ENCODE assay signal across 6 worm cellular contexts in the genomic region with DNA sequence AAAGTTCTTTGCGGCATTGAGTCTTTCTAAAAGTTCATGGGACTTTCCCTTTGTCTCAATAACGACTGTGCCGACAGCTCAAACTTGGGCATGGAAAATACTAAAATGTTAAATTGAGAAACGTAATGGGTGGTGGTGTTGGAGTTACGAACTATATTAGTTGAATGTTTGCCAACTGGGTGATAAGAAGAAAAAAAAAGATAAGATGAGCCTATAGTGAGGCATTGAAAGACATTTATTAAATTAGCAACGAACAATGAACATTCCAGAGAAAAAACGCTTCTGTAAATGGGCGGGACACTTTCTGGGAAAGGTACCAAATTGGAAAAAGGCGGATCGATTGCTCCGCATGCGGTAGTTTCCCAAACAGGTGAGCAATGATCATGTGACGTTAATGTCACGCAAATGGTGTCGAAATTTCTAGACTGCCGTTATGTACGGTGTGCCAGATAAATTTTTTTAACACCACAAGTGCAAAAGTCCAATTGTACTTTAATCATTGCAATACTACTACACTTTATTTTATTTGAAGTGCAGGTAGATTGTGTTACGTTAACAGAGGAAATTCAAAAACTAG.
TF ChIP-seq lines count a peak whose summit lies in the region.

No protein-coding gene starts in this region.

TF ChIP-seq in whole organism, L1 larva, 84 proteins besides CTCF, POLR2A, EP300 and RAD21 (continues in another document):
- TF ChIP-seq mab-9 (GFP tag; IDR thresholded peaks at IDR 0.05; lab: Robert Waterston, UW) (no peak), nhr-237 (tag; optimal IDR thresholded peaks at IDR 0.05; lab: Kevin White, UChicago) (no peak), lin-35 (GFP tag; optimal IDR thresholded peaks at IDR 0.05; lab: Kevin White, UChicago) (peak in 1 of 2 experiments; percentile 49), pag-3 (tag; optimal IDR thresholded peaks at IDR 0.05; lab: Kevin White, UChicago; ENCODE audit: borderline replicate concordance, insufficient read depth) (no peak), elt-2 (tag; optimal IDR thresholded peaks at IDR 0.05; lab: Kevin White, UChicago) (peak; percentile 86), fkh-8 (tag; optimal IDR thresholded peaks at IDR 0.05; lab: Kevin White, UChicago) (no peak), fkh-10 (GFP tag; optimal IDR thresholded peaks at IDR 0.05; lab: Kevin White, UChicago) (no peak), nhr-71 (tag; optimal IDR thresholded peaks at IDR 0.05; lab: Kevin White, UChicago) (peak; percentile 21), efl-1 (optimal IDR thresholded peaks at IDR 0.05; lab: Kevin White, UChicago) (no peak), efl-1 (GFP tag; optimal IDR thresholded peaks at IDR 0.05 in 1 of 2; lab: Kevin White, UChicago) (peak in 1 of 2 experiments; percentile 16), nhr-20 (tag; optimal IDR thresholded peaks at IDR 0.05; lab: Kevin White, UChicago) (peak; percentile 61), unc-98 (GFP tag; IDR thresholded peaks at IDR 0.05; lab: Robert Waterston, UW) (no peak), nhr-90 (tag; optimal IDR thresholded peaks at IDR 0.05; lab: Kevin White, UChicago; ENCODE audit: poor library complexity) (peak; percentile 29)

TF ChIP-seq in whole organism, L2 larva, 48 proteins besides CTCF, POLR2A, EP300 and RAD21 (continues in another document):
- TF ChIP-seq skn-1 (tag; optimal IDR thresholded peaks at IDR 0.05; lab: Kevin White, UChicago) (no peak), dmd-4 (tag; optimal IDR thresholded peaks at IDR 0.05; lab: Kevin White, UChicago) (no peak), ztf-11 (tag; optimal IDR thresholded peaks at IDR 0.05; lab: Kevin White, UChicago) (no peak), nhr-11 (tag; optimal IDR thresholded peaks at IDR 0.05; lab: Kevin White, UChicago) (no peak), unc-55 (GFP tag; optimal IDR thresholded peaks at IDR 0.05; lab: Kevin White, UChicago) (no peak), blmp-1 (tag; optimal IDR thresholded peaks at IDR 0.05; lab: Kevin White, UChicago; ENCODE audit: insufficient read depth) (peak; percentile 1), nhr-10 (tag; optimal IDR thresholded peaks at IDR 0.05; lab: Kevin White, UChicago) (no peak), unc-62 (GFP tag; optimal IDR thresholded peaks at IDR 0.05; lab: Kevin White, UChicago) (no peak), lin-11 (tag; optimal IDR thresholded peaks at IDR 0.05; lab: Kevin White, UChicago) (no peak), mdl-1 (tag; optimal IDR thresholded peaks at IDR 0.05; lab: Kevin White, UChicago) (no peak), sem-4 (tag; optimal IDR thresholded peaks at IDR 0.05; lab: Kevin White, UChicago) (no peak), ztf-1 (GFP tag; conservative IDR thresholded peaks at IDR 0.05; lab: Robert Waterston, UW) (no peak), fos-1 (tag; optimal IDR thresholded peaks at IDR 0.05; lab: Kevin White, UChicago) (peak; percentile 15), elt-3 (tag; optimal IDR thresholded peaks at IDR 0.05; lab: Kevin White, UChicago) (no peak), elt-1 (tag; optimal IDR thresholded peaks at IDR 0.05; lab: Kevin White, UChicago) (no peak)

TF ChIP-seq in whole organism, L3 larva, 47 proteins besides CTCF, POLR2A, EP300 and RAD21 (continues in another document):
- TF ChIP-seq elt-1 (tag; optimal IDR thresholded peaks at IDR 0.05; lab: Kevin White, UChicago) (no peak), ama-1 (optimal IDR thresholded peaks at IDR 0.05; lab: Kevin White, UChicago) (no peak), egl-5 (tag; optimal IDR thresholded peaks at IDR 0.05; lab: Kevin White, UChicago) (no peak), nhr-12 (tag; optimal IDR thresholded peaks at IDR 0.05; lab: Kevin White, UChicago) (no peak), elt-3 (tag; optimal IDR thresholded peaks at IDR 0.05; lab: Kevin White, UChicago) (no peak), unc-39 (tag; optimal IDR thresholded peaks at IDR 0.05; lab: Kevin White, UChicago) (no peak), elt-2 (tag; optimal IDR thresholded peaks at IDR 0.05; lab: Kevin White, UChicago) (peak; percentile 92), nhr-28 (tag; optimal IDR thresholded peaks at IDR 0.05; lab: Kevin White, UChicago) (no peak), jun-1 (tag; optimal IDR thresholded peaks at IDR 0.05; lab: Kevin White, UChicago) (peak; percentile 30), hmg-11 (tag; optimal IDR thresholded peaks at IDR 0.05; lab: Kevin White, UChicago) (no peak), pha-4 (tag; optimal IDR thresholded peaks at IDR 0.05; lab: Kevin White, UChicago) (peak; percentile 20), ceh-9 (tag; optimal IDR thresholded peaks at IDR 0.05; lab: Kevin White, UChicago) (no peak), nhr-237 (tag; optimal IDR thresholded peaks at IDR 0.05; lab: Kevin White, UChicago) (no peak), sea-2 (GFP tag; optimal IDR thresholded peaks at IDR 0.05; lab: Kevin White, UChicago) (no peak), pqm-1 (tag; optimal IDR thresholded peaks at IDR 0.05; lab: Kevin White, UChicago) (peak; percentile 22), ceh-82 (tag; optimal IDR thresholded peaks at IDR 0.05; lab: Kevin White, UChicago) (no peak)

TF ChIP-seq in whole organism, L4 larva, 104 proteins besides CTCF, POLR2A, EP300 and RAD21 (continues in another document):
- TF ChIP-seq lir-3 (tag; optimal IDR thresholded peaks at IDR 0.05; lab: Kevin White, UChicago) = no peak
- TF ChIP-seq saeg-2 (GFP tag; IDR thresholded peaks at IDR 0.05; lab: Robert Waterston, UW) = no peak
- TF ChIP-seq ceh-32 (tag; optimal IDR thresholded peaks at IDR 0.05; lab: Kevin White, UChicago; ENCODE audit: poor library complexity) = no peak
- TF ChIP-seq duxl-1 (tag; optimal IDR thresholded peaks at IDR 0.05; lab: Kevin White, UChicago; ENCODE audit: poor library complexity) = peak; percentile 9
- no peak for TF ChIP-seq ZK546.5 (tag; optimal IDR thresholded peaks at IDR 0.05; lab: Kevin White, UChicago)
- peak; percentile 25 for TF ChIP-seq nhr-102 (tag; optimal IDR thresholded peaks at IDR 0.05; lab: Kevin White, UChicago)
- no peak for TF ChIP-seq lin-1 (GFP tag; IDR thresholded peaks at IDR 0.05; lab: Robert Waterston, UW)
- no peak for TF ChIP-seq rbr-2 (tag; optimal IDR thresholded peaks at IDR 0.05; lab: Kevin White, UChicago)
- TF ChIP-seq zip-11 (GFP tag; IDR thresholded peaks at IDR 0.05; lab: Robert Waterston, UW) = no peak
- TF ChIP-seq hlh-11 (tag; optimal IDR thresholded peaks at IDR 0.05; lab: Kevin White, UChicago) = peak; percentile 80
- no peak for TF ChIP-seq spr-1 (tag; optimal IDR thresholded peaks at IDR 0.05; lab: Kevin White, UChicago)
- TF ChIP-seq Y5F2A.4 (GFP tag; optimal IDR thresholded peaks at IDR 0.05; lab: Kevin White, UChicago) = no peak
- peak; percentile 73 for TF ChIP-seq dve-1 (tag; optimal IDR thresholded peaks at IDR 0.05; lab: Kevin White, UChicago; ENCODE audit: insufficient read depth)
- no peak for TF ChIP-seq aly-2 (tag; optimal IDR thresholded peaks at IDR 0.05; lab: Kevin White, UChicago)
- TF ChIP-seq mdt-29 (GFP tag; IDR thresholded peaks at IDR 0.05; lab: Robert Waterston, UW) = peak; percentile 82
- no peak for TF ChIP-seq php-3 (GFP tag; IDR thresholded peaks at IDR 0.05; lab: Robert Waterston, UW)

TF ChIP-seq in whole organism, late embryonic, 69 proteins besides CTCF, POLR2A, EP300 and RAD21:
- TF ChIP-seq K09A11.1 (tag; optimal IDR thresholded peaks at IDR 0.05; lab: Kevin White, UChicago; ENCODE audit: insufficient read depth) (no peak), pax-1 (tag; optimal IDR thresholded peaks at IDR 0.05; lab: Kevin White, UChicago) (no peak), hlh-6 (tag; optimal IDR thresholded peaks at IDR 0.05; lab: Kevin White, UChicago) (no peak), fkh-10 (GFP tag; optimal IDR thresholded peaks at IDR 0.05; lab: Kevin White, UChicago) (no peak), elt-2 (tag; optimal IDR thresholded peaks at IDR 0.05; lab: Kevin White, UChicago) (peak; percentile 77), ceh-30 (tag; optimal IDR thresholded peaks at IDR 0.05; lab: Kevin White, UChicago) (no peak)

TF ChIP-seq in whole organism, young adult, 124 proteins besides CTCF, POLR2A, EP300 and RAD21:
- peak; percentile 42 for TF ChIP-seq nhr-80 (tag; optimal IDR thresholded peaks at IDR 0.05; lab: Kevin White, UChicago)
- TF ChIP-seq hsf-1 (GFP tag; IDR thresholded peaks at IDR 0.05; lab: Robert Waterston, UW) = peak; percentile 72; the same call in 1 of the 2 replicates
- no peak for TF ChIP-seq mcd-1 (GFP tag; IDR thresholded peaks at IDR 0.05; lab: Robert Waterston, UW)
- no peak for TF ChIP-seq nhr-27 (tag; optimal IDR thresholded peaks at IDR 0.05; lab: Kevin White, UChicago)
- TF ChIP-seq nhr-90 (tag; optimal IDR thresholded peaks at IDR 0.05; lab: Kevin White, UChicago) = no peak
- peak in 1 of 2 experiments; percentile 40 for TF ChIP-seq let-607 (tag; optimal IDR thresholded peaks at IDR 0.05; lab: Kevin White, UChicago)
- TF ChIP-seq F57C9.4 (tag; optimal IDR thresholded peaks at IDR 0.05; lab: Kevin White, UChicago) = no peak
- no peak; the same call in 1 of the 2 replicates for TF ChIP-seq cebp-1 (GFP tag; IDR thresholded peaks at IDR 0.05; lab: Robert Waterston, UW)
- peak; percentile 70 for TF ChIP-seq cebp-1 (tag; optimal IDR thresholded peaks at IDR 0.05; lab: Kevin White, UChicago)
- TF ChIP-seq madf-8 (GFP tag; conservative IDR thresholded peaks at IDR 0.05; lab: Robert Waterston, UW) = no peak
